Worm (Caenorhabditis elegans) whole organism, L2 larva: ENCODE data around the gene Y39B6A.25.

Experiments
- ceh-16 ChIP-seq: fragments of 150-350 bp; optimal IDR thresholded peaks from 2 replicates; lab custom pipeline; 2014; ENCODE audit warnings: missing biosample characterization, missing genetic modification characterization
- ceh-82 ChIP-seq: fragments of 150-350 bp; optimal IDR thresholded peaks from 2 replicates; lab custom pipeline; 2014; ENCODE audit warnings: missing biosample characterization, missing genetic modification characterization
- fos-1 ChIP-seq: fragments of 150-350 bp; optimal IDR thresholded peaks from 2 replicates; lab custom pipeline; 2014; ENCODE audit warnings: missing biosample characterization, missing genetic modification characterization
- lin-39 ChIP-seq: fragments of 150-350 bp; optimal IDR thresholded peaks from 2 replicates; lab custom pipeline; 2014; ENCODE audit warnings: missing biosample characterization, missing genetic modification reagents, missing genetic modification characterization
- mdl-1 ChIP-seq, 2 experiments: fragments of 150-350 bp in 1 of 2; sonication (generic microtip) in 1 of 2; optimal IDR thresholded peaks; 2 replicates each; lab custom pipeline; 2017; ENCODE audit warnings: missing biosample characterization in 2 of 2, missing genetic modification characterization in 2 of 2
- nhr-10 ChIP-seq: sonication (generic microtip); optimal IDR thresholded peaks from 2 replicates; lab custom pipeline; 2017; ENCODE audit warnings: missing biosample characterization, missing genetic modification characterization

ce11 chrV:18990958-18991357 lies 35.3 kb upstream of the Y39B6A.25 start:
- TF ChIP-seq fos-1 (tag; lab: Kevin White, UChicago) (no peak), nhr-10 (no peak), ceh-16 (tag; lab: Kevin White, UChicago) (no peak), mdl-1 (tag; optimal IDR thresholded peaks at IDR 0.05; lab: Kevin White, UChicago) (no peak), lin-39 (tag; lab: Kevin White, UChicago) (no peak), ceh-82 (tag; lab: Kevin White, UChicago) (no peak)
